Worm (Caenorhabditis elegans): ENCODE results near the gene T24C12.1.

ce11 chrX:2229305-2230172 is 30.3 kb downstream of the T24C12.1 start, which contains the start of gene lin-32:
- TF ChIP-seq daf-12 (tag; optimal IDR thresholded peaks at IDR 0.05): no peak
- no peak for TF ChIP-seq fos-1 (tag; optimal IDR thresholded peaks at IDR 0.05)
- no peak for TF ChIP-seq aly-2 (tag; optimal IDR thresholded peaks at IDR 0.05)
- TF ChIP-seq zag-1 (tag; optimal IDR thresholded peaks at IDR 0.05): no peak
- no peak for TF ChIP-seq eor-1 (tag; optimal IDR thresholded peaks at IDR 0.05)

Data from whole organism, L3 larva.